Worm (Caenorhabditis elegans) whole organism, midembryonic: Measurements from ENCODE around the gene clec-153.

ENCODE experiments used
- T22C8.4 ChIP-seq: fragments of 200-800 bp; sonication (Bioruptor generic); IDR thresholded peaks from 2 replicates; pipeline ENCODE4 v1.3.6; 2022; ENCODE audit warnings: missing genetic modification characterization, missing compliant biosample characterization
- cog-1 ChIP-seq: sonication (generic microtip); optimal IDR thresholded peaks from 2 replicates; lab custom pipeline; 2016; ENCODE audit warnings: missing genetic modification characterization, missing compliant biosample characterization
- flt-1 ChIP-seq: fragments of 200-800 bp; sonication (Bioruptor generic); IDR thresholded peaks from 2 replicates; pipeline ENCODE4 v1.3.6; 2022; ENCODE audit warnings: missing genetic modification characterization, missing compliant biosample characterization
- klf-2 ChIP-seq: fragments of 200-800 bp; sonication (Bioruptor generic); conservative IDR thresholded peaks from 2 replicates; pipeline ENCODE4 v1.3.6; 2022; ENCODE audit warnings: missing genetic modification reagents, missing genetic modification characterization, missing compliant biosample characterization
- med-1 ChIP-seq: sonication (generic microtip); optimal IDR thresholded peaks from 2 replicates; lab custom pipeline; 2017; ENCODE audit warnings: missing genetic modification characterization, mild to moderate bottlenecking, missing compliant biosample characterization, antibody characterized with exemption, missing genetic modification reagents; ENCODE audit not compliant: insufficient read depth
- ref-1 ChIP-seq: fragments of 200-800 bp; sonication (Bioruptor generic); conservative IDR thresholded peaks from 2 replicates; pipeline ENCODE4 v1.3.6; 2022; ENCODE audit warnings: missing genetic modification reagents, missing genetic modification characterization, missing compliant biosample characterization
- tab-1 ChIP-seq: fragments of 200-800 bp; sonication (Bioruptor generic); IDR thresholded peaks from 2 replicates; pipeline ENCODE4 v1.3.6; 2022; ENCODE audit warnings: missing genetic modification characterization, missing compliant biosample characterization
- ztf-23 ChIP-seq: fragments of 200-800 bp; sonication (Bioruptor generic); IDR thresholded peaks from 2 replicates; pipeline ENCODE4 v1.3.6; 2022; ENCODE audit warnings: missing genetic modification reagents, missing genetic modification characterization, missing compliant biosample characterization

DNA sequence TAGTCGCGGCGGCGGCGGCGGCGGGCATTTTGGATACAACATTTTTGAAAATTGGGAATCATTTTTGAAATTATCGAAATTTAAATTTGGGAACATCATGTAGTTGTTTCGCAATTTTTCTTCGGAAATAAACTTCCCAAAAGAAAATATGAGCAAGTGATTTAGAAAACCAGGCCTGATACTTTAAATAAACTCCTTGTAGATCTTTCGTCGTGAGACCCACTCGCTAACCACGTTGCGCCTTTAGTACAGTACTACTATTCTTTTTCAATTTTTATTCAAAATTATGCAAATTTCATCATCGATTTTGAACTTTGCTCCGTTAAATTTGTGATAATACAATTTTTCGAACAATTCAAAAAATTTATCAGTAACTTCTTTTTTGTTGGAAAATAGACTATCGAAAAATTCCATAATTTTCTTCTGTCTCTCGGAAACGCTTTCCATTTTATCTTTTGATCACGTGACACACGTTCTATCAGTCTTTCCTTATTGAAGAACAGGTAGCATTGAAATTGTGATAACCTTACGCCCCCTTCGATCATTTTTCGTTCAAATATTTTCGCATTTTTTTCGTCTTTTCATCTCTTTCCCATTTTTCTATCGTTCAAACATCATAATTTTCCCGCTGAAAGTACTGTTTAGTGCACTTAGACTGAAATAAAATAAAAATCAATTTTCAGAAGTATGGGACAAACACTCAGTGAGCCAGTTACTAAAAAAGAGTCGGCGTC, 14.9 kb downstream of the clec-153 start, which contains the start of gene ppm-2:
- no peak for TF ChIP-seq flt-1 (GFP tag; lab: Robert Waterston, UW)
- no peak for TF ChIP-seq ztf-23 (GFP tag; lab: Robert Waterston, UW)
- TF ChIP-seq T22C8.4, result no peak
- no peak for TF ChIP-seq ref-1 (GFP tag; lab: Robert Waterston, UW)
- TF ChIP-seq cog-1 (tag; lab: Kevin White, UChicago), result no peak
- no peak for TF ChIP-seq med-1 (GFP tag; lab: Kevin White, UChicago)
- no peak for TF ChIP-seq klf-2 (GFP tag; lab: Robert Waterston, UW)
- no peak for TF ChIP-seq tab-1
